Fruit fly (Drosophila melanogaster): ENCODE measurements around the gene CG31676.

The CG31676 gene

DNA sequence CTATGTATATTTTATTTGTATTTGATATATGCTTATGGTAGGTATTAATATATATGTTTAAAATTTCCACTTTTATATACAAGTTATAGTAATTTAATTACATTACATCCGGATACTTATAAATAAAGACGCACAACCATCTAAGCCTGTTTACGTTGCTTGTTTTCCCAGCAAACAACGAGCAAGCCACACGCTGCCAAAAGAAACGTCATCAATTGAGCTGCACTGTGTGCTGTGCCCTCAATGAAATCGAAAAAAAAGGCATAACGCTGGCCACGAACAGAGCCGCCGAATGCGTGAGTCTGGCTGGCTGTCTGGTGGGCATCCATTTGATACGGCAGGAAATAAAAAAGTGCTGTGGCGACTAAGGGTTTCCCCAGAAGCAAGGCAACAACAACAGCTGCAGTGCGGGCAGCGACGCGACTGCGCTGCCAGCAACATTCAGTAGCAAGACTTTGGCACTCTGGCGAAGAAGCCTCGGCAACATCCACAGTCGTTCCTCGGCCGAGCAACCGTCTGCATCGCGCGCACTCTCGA lies 11.6 kb downstream of the CG31676 start, which contains the start of gene twit (continued):
- no peak for TF ChIP-seq Rfx (GFP tag; IDR thresholded peaks at IDR 0.05)
- no peak for TF ChIP-seq Bgb (GFP tag; IDR thresholded peaks at IDR 0.05; ENCODE audit: partially characterized antibody)
- no peak for TF ChIP-seq CG1024 (GFP tag; IDR thresholded peaks at IDR 0.05)
- TF ChIP-seq nmo (GFP tag; optimal IDR thresholded peaks at IDR 0.05): no peak
- TF ChIP-seq CG11247 (GFP tag; IDR thresholded peaks at IDR 0.05): no peak
- no peak for TF ChIP-seq ken (GFP tag; IDR thresholded peaks at IDR 0.05)
- no peak for TF ChIP-seq gt (GFP tag; IDR thresholded peaks at IDR 0.05)
- peak; percentile 56 for TF ChIP-seq Deaf1 (tag; optimal IDR thresholded peaks at IDR 0.05)
- TF ChIP-seq gem (tag; optimal IDR thresholded peaks at IDR 0.05): no peak
- no peak for TF ChIP-seq CG7357 (GFP tag; IDR thresholded peaks at IDR 0.05)
- no peak for TF ChIP-seq pros (GFP tag; optimal IDR thresholded peaks at IDR 0.05)
- TF ChIP-seq pita (GFP tag; optimal IDR thresholded peaks at IDR 0.05): no peak
- no peak for TF ChIP-seq CG1832 (GFP tag; optimal IDR thresholded peaks at IDR 0.05)
- TF ChIP-seq Dbx (GFP tag; IDR thresholded peaks at IDR 0.05): no peak
- no peak for TF ChIP-seq MBD-R2 (GFP tag; IDR thresholded peaks at IDR 0.05)
- TF ChIP-seq dmrt11E (tag; optimal IDR thresholded peaks at IDR 0.05): no peak
- TF ChIP-seq YL-1 (GFP tag; optimal IDR thresholded peaks at IDR 0.05): no peak
- no peak for TF ChIP-seq CG3847 (GFP tag; IDR thresholded peaks at IDR 0.05)
- no peak for TF ChIP-seq CG6683 (GFP tag; optimal IDR thresholded peaks at IDR 0.05)
- peak in 1 of 2 experiments; percentile 33 for TF ChIP-seq bsh (GFP tag; optimal IDR thresholded peaks at IDR 0.05)
- TF ChIP-seq CG1603 (tag; optimal IDR thresholded peaks at IDR 0.05): no peak
- no peak for TF ChIP-seq hbn (GFP tag; IDR thresholded peaks at IDR 0.05; ENCODE audit: partially characterized antibody)
- TF ChIP-seq Meics (GFP tag; optimal IDR thresholded peaks at IDR 0.05): no peak
- TF ChIP-seq CG7271 (tag; optimal IDR thresholded peaks at IDR 0.05): no peak
- TF ChIP-seq nom (GFP tag; optimal IDR thresholded peaks at IDR 0.05): no peak
- TF ChIP-seq C15 (GFP tag; IDR thresholded peaks at IDR 0.05): no peak
- no peak for TF ChIP-seq Pdp1 (GFP tag; optimal IDR thresholded peaks at IDR 0.05)
- no peak for TF ChIP-seq sim (GFP tag; IDR thresholded peaks at IDR 0.05)
- no peak for TF ChIP-seq E2f1 (GFP tag; IDR thresholded peaks at IDR 0.05)
- peak; percentile 20 for TF ChIP-seq Sox102F (GFP tag; optimal IDR thresholded peaks at IDR 0.05)
- TF ChIP-seq odd (GFP tag; optimal IDR thresholded peaks at IDR 0.05): no peak
- peak; percentile 41 for TF ChIP-seq CG11504 (tag; optimal IDR thresholded peaks at IDR 0.05)
- no peak for TF ChIP-seq hkb (optimal IDR thresholded peaks at IDR 0.05)
- no peak for TF ChIP-seq hkb (GFP tag; IDR thresholded peaks at IDR 0.05)
- no peak for TF ChIP-seq Spps (tag; optimal IDR thresholded peaks at IDR 0.05)
- TF ChIP-seq CG2116 (GFP tag; optimal IDR thresholded peaks at IDR 0.05): no peak
- no peak for TF ChIP-seq Drgx (GFP tag; IDR thresholded peaks at IDR 0.05)
- no peak for TF ChIP-seq exex (tag; optimal IDR thresholded peaks at IDR 0.05)
- TF ChIP-seq CG1233 (GFP tag; optimal IDR thresholded peaks at IDR 0.05): no peak
- TF ChIP-seq Asciz (GFP tag; optimal IDR thresholded peaks at IDR 0.05): no peak
- TF ChIP-seq Ptx1 (GFP tag; IDR thresholded peaks at IDR 0.05): 0 out of 2 replicates have a peak, but pooled peaks have one; percentile 8
- TF ChIP-seq NK7.1 (GFP tag; optimal IDR thresholded peaks at IDR 0.05): no peak
- TF ChIP-seq az2 (GFP tag; optimal IDR thresholded peaks at IDR 0.05): no peak
- no peak for TF ChIP-seq zfh2 (GFP tag; optimal IDR thresholded peaks at IDR 0.05)
- TF ChIP-seq repo (GFP tag; optimal IDR thresholded peaks at IDR 0.05): no peak
- TF ChIP-seq lmd (GFP tag; IDR thresholded peaks at IDR 0.05): no peak
- TF ChIP-seq CG2875 (GFP tag; optimal IDR thresholded peaks at IDR 0.05): no peak
- TF ChIP-seq onecut (GFP tag; IDR thresholded peaks at IDR 0.05): no peak
- no peak for TF ChIP-seq tna (GFP tag; IDR thresholded peaks at IDR 0.05; ENCODE audit: partially characterized antibody)
- TF ChIP-seq al (GFP tag; IDR thresholded peaks at IDR 0.05): no peak
- peak; percentile 52 for TF ChIP-seq Ets65A (GFP tag)

Measured in whole organism, embryonic.